Fruit fly (Drosophila melanogaster): Measurements from ENCODE around the gene B52.

B52 gene

dm6 chr3R:13715012-13715673, 54.0 kb downstream of the B52 start, which contains the start of gene kmr (continued):
- TF ChIP-seq CG34376 (GFP tag; optimal IDR thresholded peaks at IDR 0.05) (peak; percentile 78), Med (GFP tag) (peak; percentile 78), CG10543 (GFP tag; optimal IDR thresholded peaks at IDR 0.05) (peak; percentile 86), CG14014 (GFP tag; IDR thresholded peaks at IDR 0.05) (peak; percentile 48; the same call in 1 of the 2 replicates), lab (GFP tag; optimal IDR thresholded peaks at IDR 0.05) (peak; percentile 74), br (optimal IDR thresholded peaks at IDR 0.05) (no peak), bigmax (GFP tag; optimal IDR thresholded peaks at IDR 0.05) (peak; percentile 9), E2f2 (GFP tag; IDR thresholded peaks at IDR 0.05) (peak; percentile 12; the same call in 1 of the 2 replicates), nerfin-1 (tag; optimal IDR thresholded peaks at IDR 0.05) (peak; percentile 53), seq (GFP tag; IDR thresholded peaks at IDR 0.05) (no peak), zf30C (GFP tag; optimal IDR thresholded peaks at IDR 0.05) (no peak), Side (GFP tag; optimal IDR thresholded peaks at IDR 0.05) (peak; percentile 49), CG8359 (GFP tag; optimal IDR thresholded peaks at IDR 0.05; ENCODE audit: borderline replicate concordance) (peak; percentile 22), Kr (GFP tag; optimal IDR thresholded peaks at IDR 0.05) (peak; percentile 73), mirr (GFP tag; optimal IDR thresholded peaks at IDR 0.05) (peak; percentile 58), gro (GFP tag; optimal IDR thresholded peaks at IDR 0.05) (peak; percentile 81), CG33213 (GFP tag; optimal IDR thresholded peaks at IDR 0.05) (peak; percentile 22), PHDP (tag; optimal IDR thresholded peaks at IDR 0.05) (peak; percentile 41), otp (GFP tag; IDR thresholded peaks at IDR 0.05) (no peak)

dm6 chr3R:13715674-13716454, 54.8 kb downstream of the B52 start:
- TF ChIP-seq Hr39 (optimal IDR thresholded peaks at IDR 0.05) (no peak), zen (tag; optimal IDR thresholded peaks at IDR 0.05) (peak; percentile 73), CG4424 (GFP tag; optimal IDR thresholded peaks at IDR 0.05) (no peak), Usf (GFP tag; optimal IDR thresholded peaks at IDR 0.05) (no peak), pnt (GFP tag; optimal IDR thresholded peaks at IDR 0.05) (no peak), Blimp-1 (GFP tag; optimal IDR thresholded peaks at IDR 0.05) (peak; percentile 30), D19A (tag; optimal IDR thresholded peaks at IDR 0.05) (peak; percentile 50), MTF-1 (GFP tag; optimal IDR thresholded peaks at IDR 0.05; ENCODE audit: borderline replicate concordance) (no peak), hb (GFP tag; IDR thresholded peaks at IDR 0.05; ENCODE audit: partially characterized antibody) (no peak), kni (GFP tag; optimal IDR thresholded peaks at IDR 0.05) (peak; percentile 59), D19B (GFP tag; optimal IDR thresholded peaks at IDR 0.05) (peak; percentile 68), amos (GFP tag; IDR thresholded peaks at IDR 0.05; ENCODE audit: partially characterized antibody) (no peak), CG10431 (GFP tag; optimal IDR thresholded peaks at IDR 0.05) (no peak), dan (GFP tag; IDR thresholded peaks at IDR 0.05) (no peak), CG11247 (GFP tag; IDR thresholded peaks at IDR 0.05) (no peak), CG7745 (tag; optimal IDR thresholded peaks at IDR 0.05) (no peak), E2f2 (GFP tag; IDR thresholded peaks at IDR 0.05) (no peak), Deaf1 (tag; optimal IDR thresholded peaks at IDR 0.05) (peak; percentile 4), chif (GFP tag; optimal IDR thresholded peaks at IDR 0.05) (no peak), Med (GFP tag) (peak; percentile 34), ken (GFP tag; IDR thresholded peaks at IDR 0.05) (no peak), ac (GFP tag; optimal IDR thresholded peaks at IDR 0.05) (peak; percentile 27), schlank (tag; optimal IDR thresholded peaks at IDR 0.05) (no peak), Elba2 (GFP tag; optimal IDR thresholded peaks at IDR 0.05) (no peak), CG12942 (GFP tag; optimal IDR thresholded peaks at IDR 0.05) (no peak), chinmo (GFP tag; IDR thresholded peaks at IDR 0.05; ENCODE audit: partially characterized antibody) (0 out of 4 replicates have a peak, but pooled peaks have one; percentile 38), CG5180 (GFP tag; optimal IDR thresholded peaks at IDR 0.05) (no peak), CG7786 (GFP tag; optimal IDR thresholded peaks at IDR 0.05) (no peak), CG6175 (GFP tag; IDR thresholded peaks at IDR 0.05) (no peak), CG10979 (tag; optimal IDR thresholded peaks at IDR 0.05) (no peak), Dref (GFP tag; IDR thresholded peaks at IDR 0.05) (no peak)
